Worm (Caenorhabditis elegans): ENCODE results near the gene sdz-24.

Gene sdz-24

DNA sequence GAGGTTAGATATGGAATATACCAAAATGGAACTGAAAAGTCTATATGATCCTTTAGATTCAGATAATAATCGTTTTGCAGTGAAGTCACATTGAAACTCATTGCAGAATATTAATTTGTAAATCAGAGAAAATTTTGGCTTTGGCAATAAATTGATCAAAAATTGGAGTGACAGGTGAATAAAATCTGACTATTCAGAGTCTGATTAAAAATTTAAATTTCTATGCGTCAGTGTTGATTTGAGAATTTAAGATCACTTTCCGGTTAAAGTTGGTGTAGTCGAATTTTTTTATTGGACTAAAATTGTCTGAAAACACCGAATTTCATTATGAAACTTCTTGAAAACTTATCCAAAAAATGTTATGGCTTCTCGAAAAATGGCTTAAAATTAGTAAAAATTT, 3.2 kb downstream of the sdz-24 start, which contains the start of gene sri-45:
Gene sri-45 (minus strand): TSS at position 101 of the 400 bp plus-strand sequence.
- no peak for TF ChIP-seq attf-3 (GFP tag; conservative IDR thresholded peaks at IDR 0.05)
- TF ChIP-seq lin-26 (GFP tag; IDR thresholded peaks at IDR 0.05): no peak
- no peak for TF ChIP-seq tlf-1 (GFP tag; optimal IDR thresholded peaks at IDR 0.05)
- TF ChIP-seq repo-1 (tag; optimal IDR thresholded peaks at IDR 0.05): no peak
- no peak for TF ChIP-seq tbx-9 (tag; optimal IDR thresholded peaks at IDR 0.05; ENCODE audit: borderline replicate concordance)
- no peak for TF ChIP-seq C06A6.2 (GFP tag; conservative IDR thresholded peaks at IDR 0.05)

DNA sequence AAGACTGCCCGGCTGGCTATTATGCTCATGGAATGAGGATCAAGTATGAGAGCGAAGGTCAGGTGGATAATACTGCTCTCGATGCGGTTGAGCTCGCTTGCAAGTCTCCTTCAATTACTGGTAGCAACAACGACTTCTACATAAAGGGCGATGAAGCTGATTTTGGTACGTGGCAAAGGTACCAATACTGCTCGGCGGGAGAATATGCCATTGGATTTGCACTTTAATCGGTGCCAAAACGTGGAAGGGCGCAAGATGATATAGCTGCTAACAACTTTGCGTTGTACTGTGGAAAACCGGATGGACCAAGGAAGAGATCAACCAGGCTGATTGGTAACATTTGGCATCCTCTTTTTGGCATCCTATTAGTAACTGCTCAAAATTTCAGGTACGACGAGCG, 9.4 kb downstream of the sdz-24 start:
- no peak for TF ChIP-seq mel-28 (tag; optimal IDR thresholded peaks at IDR 0.05; ENCODE audit: borderline replicate concordance)
- no peak for TF ChIP-seq ztf-18 (tag; optimal IDR thresholded peaks at IDR 0.05)
- no peak for TF ChIP-seq F49E8.2 (tag; optimal IDR thresholded peaks at IDR 0.05; ENCODE audit: insufficient read depth)
- no peak for TF ChIP-seq lin-54 (GFP tag; optimal IDR thresholded peaks at IDR 0.05)
- TF ChIP-seq cebp-1 (GFP tag; IDR thresholded peaks at IDR 0.05): no peak
- no peak for TF ChIP-seq cebp-1 (tag; optimal IDR thresholded peaks at IDR 0.05)
- TF ChIP-seq ceh-100 (GFP tag; IDR thresholded peaks at IDR 0.05): no peak
- TF ChIP-seq bed-1 (GFP tag; IDR thresholded peaks at IDR 0.05): no peak
- TF ChIP-seq C06A6.2 (GFP tag; conservative IDR thresholded peaks at IDR 0.05): no peak
- no peak for TF ChIP-seq F23B12.7 (tag; optimal IDR thresholded peaks at IDR 0.05; ENCODE audit: insufficient read depth)
- no peak for TF ChIP-seq nfya-2 (GFP tag; IDR thresholded peaks at IDR 0.05)
- TF ChIP-seq ztf-3 (GFP tag; optimal IDR thresholded peaks at IDR 0.05): no peak

DNA sequence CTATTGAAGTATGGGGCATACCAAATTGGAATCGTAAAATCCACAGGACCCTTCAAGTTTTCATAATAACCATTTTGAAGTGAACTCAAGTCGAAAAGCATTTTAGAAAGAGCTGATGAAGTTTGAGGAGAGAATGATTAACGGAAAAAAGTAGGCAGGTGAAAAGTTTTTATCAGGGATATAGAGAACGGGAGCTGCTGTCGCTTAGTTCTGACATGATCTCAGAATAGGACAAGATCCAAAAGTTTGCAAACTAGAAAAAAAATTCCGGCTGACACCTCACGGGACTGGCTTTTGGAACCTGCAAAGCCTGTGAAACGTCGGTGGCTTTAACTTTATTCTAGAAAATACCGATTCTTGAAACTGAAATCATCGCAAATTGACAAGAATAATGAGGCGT, 12.6 kb downstream of the sdz-24 start, which contains the start of gene sri-46:
Gene sri-46 (minus strand): TSS at position 101 of the 400 bp plus-strand sequence.
- TF ChIP-seq nfyb-1 (GFP tag; IDR thresholded peaks at IDR 0.05) (no peak), F57C9.4 (tag; optimal IDR thresholded peaks at IDR 0.05) (no peak), tlf-1 (GFP tag; optimal IDR thresholded peaks at IDR 0.05) (no peak), gei-17 (GFP tag; optimal IDR thresholded peaks at IDR 0.05) (no peak), ztf-18 (tag; optimal IDR thresholded peaks at IDR 0.05) (no peak)

DNA sequence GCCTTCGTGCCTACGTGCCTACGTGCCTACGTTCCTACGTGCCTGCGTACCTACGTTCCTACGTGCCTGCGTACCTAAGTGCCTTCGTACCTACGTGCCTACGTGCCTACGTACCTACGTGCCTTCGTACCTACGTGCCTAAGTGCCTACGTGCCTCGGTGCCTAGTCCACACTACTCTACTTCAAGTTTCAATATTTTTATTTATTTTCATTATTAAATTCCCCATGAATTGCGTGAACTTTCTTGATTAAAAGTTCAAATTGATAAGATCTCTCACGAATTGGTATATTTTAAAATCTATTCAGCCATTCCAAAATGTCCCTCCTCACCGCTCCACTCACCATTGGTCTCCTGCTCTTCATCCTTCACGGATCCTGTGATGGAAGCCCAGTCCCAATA, 15.6 kb downstream of the sdz-24 start, which contains the start of gene Y39F10C.3:
Gene Y39F10C.3 (plus strand): TSS at position 301 of the 400 bp plus-strand sequence.
- TF ChIP-seq attf-3 (GFP tag; conservative IDR thresholded peaks at IDR 0.05): no peak
- TF ChIP-seq madf-10 (tag; optimal IDR thresholded peaks at IDR 0.05): no peak
- TF ChIP-seq nhr-120 (GFP tag; IDR thresholded peaks at IDR 0.05): no peak
- no peak for TF ChIP-seq lin-35 (GFP tag; optimal IDR thresholded peaks at IDR 0.05)
- TF ChIP-seq ztf-22 (GFP tag; optimal IDR thresholded peaks at IDR 0.05): no peak
- no peak for TF ChIP-seq tbp1 (GFP tag; optimal IDR thresholded peaks at IDR 0.05)
- TF ChIP-seq ztf-3 (GFP tag; optimal IDR thresholded peaks at IDR 0.05): no peak
- no peak for TF ChIP-seq rec-8 (tag; optimal IDR thresholded peaks at IDR 0.05)

DNA sequence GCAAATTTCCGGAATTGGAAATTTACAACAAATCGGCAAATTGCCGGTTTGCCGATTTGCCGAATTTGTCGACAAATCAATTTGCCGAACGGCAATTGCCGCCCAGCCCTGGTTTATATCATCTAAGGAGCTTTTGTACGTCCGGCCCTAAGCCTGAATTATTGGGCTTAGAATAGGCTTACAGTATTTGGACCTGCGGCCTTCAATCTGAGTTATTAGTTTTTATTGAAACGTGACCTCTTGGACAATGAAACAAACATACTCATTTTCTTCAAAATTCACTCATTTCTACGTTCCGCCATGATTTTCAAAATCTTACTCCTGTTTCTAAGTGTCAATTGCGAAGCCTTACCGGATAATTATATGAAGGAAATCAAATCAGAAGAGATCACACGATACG, 16.8 kb downstream of the sdz-24 start, which contains the start of gene Y39F10C.1:
Gene Y39F10C.1 (plus strand): TSS at position 301 of the 400 bp plus-strand sequence.
- TF ChIP-seq attf-6 (GFP tag; IDR thresholded peaks at IDR 0.05) (no peak), bed-1 (GFP tag; IDR thresholded peaks at IDR 0.05) (no peak), bed-2 (GFP tag; IDR thresholded peaks at IDR 0.05) (no peak), nfyb-1 (GFP tag; IDR thresholded peaks at IDR 0.05) (no peak), ztf-26 (tag; optimal IDR thresholded peaks at IDR 0.05) (no peak), ZK185.1 (tag; optimal IDR thresholded peaks at IDR 0.05; ENCODE audit: poor library complexity, severe bottlenecking) (no peak), nhr-179 (tag; optimal IDR thresholded peaks at IDR 0.05) (no peak), mel-28 (tag; optimal IDR thresholded peaks at IDR 0.05; ENCODE audit: borderline replicate concordance) (no peak)

Measured in whole organism, young adult.